Worm (Caenorhabditis elegans) whole organism, L3 larva: Measurements from ENCODE around the gene Y45F3A.4.

Source experiments
- ceh-82 ChIP-seq: fragments of 150-350 bp; optimal IDR thresholded peaks from 2 replicates; lab custom pipeline; 2014; ENCODE audit warnings: missing biosample characterization, missing genetic modification characterization
- fkh-10 ChIP-seq: sonication (generic microtip); optimal IDR thresholded peaks from 2 replicates; lab custom pipeline; 2017; ENCODE audit warnings: missing biosample characterization, missing genetic modification reagents, missing genetic modification characterization
- jun-1 ChIP-seq: fragments of 150-350 bp; optimal IDR thresholded peaks from 2 replicates; lab custom pipeline; 2014; ENCODE audit warnings: missing biosample characterization, missing genetic modification reagents, missing genetic modification characterization
- mdl-1 ChIP-seq: fragments of 150-350 bp; optimal IDR thresholded peaks from 2 replicates; lab custom pipeline; 2014; ENCODE audit warnings: missing biosample characterization, missing genetic modification characterization
- nfya-1 ChIP-seq: sonication (generic microtip); optimal IDR thresholded peaks from 2 replicates; lab custom pipeline; 2017; ENCODE audit warnings: missing genetic modification characterization, mild to moderate bottlenecking, missing compliant biosample characterization, antibody characterized with exemption, moderate library complexity; ENCODE audit not compliant: insufficient read depth
- nhr-11 ChIP-seq: fragments of 150-350 bp; optimal IDR thresholded peaks from 2 replicates; lab custom pipeline; 2014; ENCODE audit warnings: missing biosample characterization, missing genetic modification characterization
- nhr-28 ChIP-seq: fragments of 150-350 bp; optimal IDR thresholded peaks from 2 replicates; lab custom pipeline; 2014; ENCODE audit warnings: missing biosample characterization, missing genetic modification characterization
- unc-39 ChIP-seq: sonication (generic microtip); optimal IDR thresholded peaks from 4 replicates; lab custom pipeline; 2017; ENCODE audit warnings: missing biosample characterization, missing genetic modification characterization
- unc-62 ChIP-seq: fragments of 150-350 bp; sonication (generic microtip); optimal IDR thresholded peaks from 4 replicates; lab custom pipeline; 2014; ENCODE audit warnings: missing biosample characterization, missing genetic modification reagents, missing genetic modification characterization
- ztf-11 ChIP-seq: fragments of 150-350 bp; optimal IDR thresholded peaks from 2 replicates; lab custom pipeline; 2014; ENCODE audit warnings: missing biosample characterization, missing genetic modification characterization

ce11 chrIII:10537558-10537957 lies 37.7 kb downstream of the Y45F3A.4 start:
- TF ChIP-seq unc-62 (GFP tag; lab: Kevin White, UChicago) (no peak), nhr-28 (no peak), ztf-11 (tag; lab: Kevin White, UChicago) (no peak), ceh-82 (tag; lab: Kevin White, UChicago) (no peak), fkh-10 (GFP tag; lab: Kevin White, UChicago) (no peak), mdl-1 (no peak), nhr-11 (tag; lab: Kevin White, UChicago) (no peak), nfya-1 (tag; lab: Kevin White, UChicago) (no peak), unc-39 (tag; lab: Kevin White, UChicago) (no peak), jun-1 (tag; lab: Kevin White, UChicago) (no peak)
